Fruit fly (Drosophila melanogaster) whole organism, pupa: ENCODE measurements around the gene Srp54k.

ENCODE experiments used
- CG10348 ChIP-seq: fragments of 200-800 bp; sonication (Bioruptor generic); IDR thresholded peaks from 2 replicates; pipeline ENCODE4 v1.3.6; 2022; ENCODE audit warnings: missing biosample characterization, missing genetic modification characterization
- CG12605 ChIP-seq: fragments of 200-800 bp; sonication (Bioruptor generic); IDR thresholded peaks from 2 replicates; pipeline ENCODE4 v1.3.6; 2022; ENCODE audit warnings: missing biosample characterization, missing genetic modification characterization
- CG13204 ChIP-seq: fragments of 200-800 bp; sonication (Bioruptor generic); optimal IDR thresholded peaks from 2 replicates; lab custom pipeline; 2018; ENCODE audit warnings: missing biosample characterization, mild to moderate bottlenecking, missing genetic modification characterization, moderate library complexity
- CG14655 ChIP-seq: fragments of 200-800 bp; sonication (Bioruptor generic); optimal IDR thresholded peaks from 3 replicates; lab custom pipeline; 2017; ENCODE audit warnings: mild to moderate bottlenecking, missing biosample characterization, missing genetic modification reagents, missing genetic modification characterization
- CG15710 ChIP-seq: fragments of 200-800 bp; sonication (Bioruptor generic); optimal IDR thresholded peaks from 2 replicates; lab custom pipeline; 2018; ENCODE audit warnings: missing biosample characterization, mild to moderate bottlenecking, missing genetic modification characterization, moderate library complexity
- CG17806 ChIP-seq: fragments of 200-800 bp; sonication (Bioruptor generic); optimal IDR thresholded peaks from 2 replicates; lab custom pipeline; 2018; ENCODE audit warnings: missing biosample characterization, mild to moderate bottlenecking, missing genetic modification characterization, moderate library complexity
- CG32121 ChIP-seq: fragments of 200-800 bp; sonication (Bioruptor generic); IDR thresholded peaks from 2 replicates; pipeline ENCODE4 v1.3.6; 2022; ENCODE audit warnings: missing biosample characterization, missing genetic modification characterization
- CG34367 ChIP-seq: fragments of 200-800 bp; sonication (Bioruptor generic); optimal IDR thresholded peaks from 2 replicates; lab custom pipeline; 2018; ENCODE audit warnings: missing biosample characterization, mild to moderate bottlenecking, missing genetic modification characterization
- CG4496 ChIP-seq: fragments of 200-800 bp; sonication (Bioruptor generic); IDR thresholded peaks from 3 replicates; pipeline ENCODE4 v1.3.6; 2022; ENCODE audit warnings: missing biosample characterization, missing genetic modification characterization
- CG8159 ChIP-seq: fragments of 200-800 bp; sonication (Bioruptor generic); optimal IDR thresholded peaks from 3 replicates; lab custom pipeline; 2018; ENCODE audit warnings: missing biosample characterization, mild to moderate bottlenecking, missing genetic modification characterization, moderate library complexity
- CG8301 ChIP-seq: fragments of 200-800 bp; sonication (Bioruptor generic); optimal IDR thresholded peaks from 2 replicates; lab custom pipeline; 2018; ENCODE audit warnings: missing biosample characterization, mild to moderate bottlenecking, missing genetic modification characterization
- CG9948 ChIP-seq: fragments of 200-800 bp; sonication (Bioruptor generic); optimal IDR thresholded peaks from 2 replicates; lab custom pipeline; 2018; ENCODE audit warnings: missing biosample characterization, mild to moderate bottlenecking, missing genetic modification characterization, moderate library complexity
- D1 ChIP-seq: fragments of 200-800 bp; sonication (Bioruptor generic); optimal IDR thresholded peaks from 2 replicates; lab custom pipeline; 2018; ENCODE audit warnings: missing biosample characterization, mild to moderate bottlenecking, missing genetic modification characterization, moderate library complexity
- EcR ChIP-seq: fragments of 200-800 bp; sonication (Bioruptor generic); optimal IDR thresholded peaks from 3 replicates; lab custom pipeline; 2019; ENCODE audit warnings: missing biosample characterization, missing genetic modification characterization, mild to moderate bottlenecking, moderate library complexity, missing genetic modification reagents
- Ets98B ChIP-seq: fragments of 200-800 bp; sonication (Bioruptor generic); IDR thresholded peaks from 2 replicates; pipeline ENCODE4 v1.3.6; 2022; ENCODE audit warnings: missing biosample characterization, missing genetic modification characterization
- Pif1A ChIP-seq: fragments of 200-800 bp; sonication (Bioruptor generic); optimal IDR thresholded peaks from 3 replicates; lab custom pipeline; 2016; ENCODE audit warnings: missing biosample characterization, missing genetic modification characterization
- Pif1B ChIP-seq: fragments of 200-800 bp; sonication (Bioruptor generic); optimal IDR thresholded peaks from 3 replicates; lab custom pipeline; 2016; ENCODE audit warnings: missing biosample characterization, missing genetic modification characterization
- Snoo ChIP-seq: fragments of 200-800 bp; sonication (Bioruptor generic); optimal IDR thresholded peaks from 3 replicates; lab custom pipeline; 2017; ENCODE audit warnings: missing biosample characterization, mild to moderate bottlenecking, missing genetic modification characterization, inconsistent platforms
- fd96Ca ChIP-seq: fragments of 200-800 bp; sonication (Bioruptor generic); IDR thresholded peaks from 3 replicates; pipeline ENCODE4 v1.3.6; 2022; ENCODE audit warnings: missing biosample characterization, missing genetic modification characterization
- gl ChIP-seq: fragments of 200-800 bp; sonication (Bioruptor generic); optimal IDR thresholded peaks from 2 replicates; lab custom pipeline; 2018; ENCODE audit warnings: missing biosample characterization, mild to moderate bottlenecking, missing genetic modification characterization
- rn ChIP-seq: fragments of 200-800 bp; sonication (Bioruptor generic); IDR thresholded peaks from 2 replicates; pipeline ENCODE4 v1.3.6; 2022; ENCODE audit warnings: missing biosample characterization, missing genetic modification characterization

Srp54k gene

dm6 chr3L:5186807-5187571, 34.5 kb downstream of the Srp54k start:
- TF ChIP-seq CG15710 (tag; lab: Kevin White, UChicago) (peak; percentile 84), CG4496 (GFP tag; lab: Robert Waterston, UW) (peak; percentile 96), CG34367 (tag; lab: Kevin White, UChicago) (peak; percentile 87), CG14655 (GFP tag; lab: Kevin White, UChicago) (peak; percentile 96), Pif1B (GFP tag; lab: Kevin White, UChicago) (peak; percentile 82), rn (GFP tag; lab: Robert Waterston, UW) (peak; percentile 83), CG12605 (peak; percentile 88), CG8159 (tag; lab: Kevin White, UChicago) (peak; percentile 88), CG13204 (GFP tag; lab: Kevin White, UChicago) (peak; percentile 52), CG8301 (tag; lab: Kevin White, UChicago) (peak; percentile 97), CG9948 (tag; lab: Kevin White, UChicago) (peak; percentile 91), Ets98B (GFP tag; lab: Robert Waterston, UW) (peak; percentile 94), Pif1A (peak; percentile 92), gl (tag; lab: Kevin White, UChicago) (peak; percentile 74), EcR (GFP tag; lab: Kevin White, UChicago) (no peak), Snoo (tag; lab: Kevin White, UChicago) (peak; percentile 75), fd96Ca (peak; percentile 95), CG32121 (GFP tag; lab: Robert Waterston, UW) (peak; percentile 93), CG17806 (tag; lab: Kevin White, UChicago) (peak; percentile 88), D1 (tag; lab: Kevin White, UChicago) (no peak), CG10348 (peak; percentile 73)

- TF ChIP-seq CG32121 (GFP tag; lab: Robert Waterston, UW) (peak; percentile 44; the same call in 1 of the 2 replicates), EcR (GFP tag; lab: Kevin White, UChicago) (no peak), D1 (tag; lab: Kevin White, UChicago) (no peak), CG9948 (tag; lab: Kevin White, UChicago) (peak; percentile 60), CG8301 (tag; lab: Kevin White, UChicago) (peak; percentile 74), Pif1B (GFP tag; lab: Kevin White, UChicago) (peak; percentile 10), Snoo (tag; lab: Kevin White, UChicago) (no peak), CG10348 (no peak), CG15710 (tag; lab: Kevin White, UChicago) (peak; percentile 49), fd96Ca (no peak), CG4496 (GFP tag; lab: Robert Waterston, UW) (peak; percentile 84), CG14655 (GFP tag; lab: Kevin White, UChicago) (peak; percentile 61), CG17806 (tag; lab: Kevin White, UChicago) (peak; percentile 74), CG13204 (GFP tag; lab: Kevin White, UChicago) (no peak), gl (tag; lab: Kevin White, UChicago) (no peak), CG12605 (peak; percentile 46; the same call in 1 of the 2 replicates), rn (GFP tag; lab: Robert Waterston, UW) (peak; percentile 48; the same call in 1 of the 2 replicates), Pif1A (peak; percentile 32), Ets98B (GFP tag; lab: Robert Waterston, UW) (peak; percentile 74), CG34367 (tag; lab: Kevin White, UChicago) (peak; percentile 49), CG8159 (tag; lab: Kevin White, UChicago) (peak; percentile 60)
- TF ChIP-seq, all 21 proteins: peak for 14
Measured at dm6 chr3L:5187572-5187934, 35.1 kb downstream of the Srp54k start.

dm6 chr3L:5188402-5188801, 35.9 kb downstream of the Srp54k start:
- TF ChIP-seq CG32121 (GFP tag; lab: Robert Waterston, UW) (no peak), CG10348 (no peak), rn (GFP tag; lab: Robert Waterston, UW) (no peak), Snoo (tag; lab: Kevin White, UChicago) (no peak), CG4496 (GFP tag; lab: Robert Waterston, UW) (peak; percentile 76), fd96Ca (0 out of 3 replicates have a peak, but pooled peaks have one; percentile 14), CG34367 (tag; lab: Kevin White, UChicago) (peak; percentile 21), D1 (tag; lab: Kevin White, UChicago) (peak; percentile 2), EcR (GFP tag; lab: Kevin White, UChicago) (no peak), gl (tag; lab: Kevin White, UChicago) (no peak), CG15710 (tag; lab: Kevin White, UChicago) (peak; percentile 43), CG9948 (tag; lab: Kevin White, UChicago) (peak; percentile 57), CG12605 (0 out of 2 replicates have a peak, but pooled peaks have one; percentile 8), CG14655 (GFP tag; lab: Kevin White, UChicago) (peak; percentile 76), Pif1A (peak; percentile 24), Ets98B (GFP tag; lab: Robert Waterston, UW) (peak; percentile 26; the same call in 1 of the 2 replicates), CG8159 (tag; lab: Kevin White, UChicago) (peak; percentile 55), CG17806 (tag; lab: Kevin White, UChicago) (peak; percentile 63), CG8301 (tag; lab: Kevin White, UChicago) (peak; percentile 71), Pif1B (GFP tag; lab: Kevin White, UChicago) (peak; percentile 9), CG13204 (GFP tag; lab: Kevin White, UChicago) (no peak)

DNA sequence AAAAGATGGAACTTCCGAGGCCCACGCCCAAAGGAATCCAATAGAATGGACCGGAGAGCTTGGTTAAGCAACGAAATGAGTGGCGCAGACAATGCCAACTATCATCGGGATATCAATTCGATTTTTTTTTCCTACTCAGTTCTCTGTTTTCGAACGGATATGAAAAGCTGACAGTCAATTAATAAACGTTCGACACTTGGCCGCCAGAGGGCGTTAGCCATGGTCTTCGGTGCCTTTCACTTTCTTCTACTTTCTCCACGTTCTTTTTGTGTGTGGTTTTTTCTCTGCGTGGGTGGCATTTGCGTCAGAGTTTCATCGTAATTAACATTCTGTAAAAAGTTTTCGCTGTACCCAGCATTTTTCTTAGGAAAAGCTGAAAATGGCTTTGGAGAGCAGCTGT, 49.3 kb downstream of the Srp54k start:
- no peak for TF ChIP-seq Ets98B (GFP tag; lab: Robert Waterston, UW)
- TF ChIP-seq CG8159 (tag; lab: Kevin White, UChicago) = no peak
- no peak for TF ChIP-seq Snoo (tag; lab: Kevin White, UChicago)
- no peak for TF ChIP-seq CG12605
- no peak for TF ChIP-seq CG10348
- TF ChIP-seq CG32121 (GFP tag; lab: Robert Waterston, UW) = no peak
- no peak for TF ChIP-seq CG14655 (GFP tag; lab: Kevin White, UChicago)
- no peak for TF ChIP-seq CG4496 (GFP tag; lab: Robert Waterston, UW)
- no peak for TF ChIP-seq D1 (tag; lab: Kevin White, UChicago)
- TF ChIP-seq CG13204 (GFP tag; lab: Kevin White, UChicago) = no peak
- TF ChIP-seq CG17806 (tag; lab: Kevin White, UChicago) = no peak
- no peak for TF ChIP-seq CG8301 (tag; lab: Kevin White, UChicago)
